Worm (Caenorhabditis elegans): Measurements from ENCODE around the gene Y43F8B.24.
"Not testable (repeated sequence)": the region's sequence is repeated elsewhere in the genome, so short reads cannot be mapped to it uniquely, and the experiment has no call there.

DNA sequence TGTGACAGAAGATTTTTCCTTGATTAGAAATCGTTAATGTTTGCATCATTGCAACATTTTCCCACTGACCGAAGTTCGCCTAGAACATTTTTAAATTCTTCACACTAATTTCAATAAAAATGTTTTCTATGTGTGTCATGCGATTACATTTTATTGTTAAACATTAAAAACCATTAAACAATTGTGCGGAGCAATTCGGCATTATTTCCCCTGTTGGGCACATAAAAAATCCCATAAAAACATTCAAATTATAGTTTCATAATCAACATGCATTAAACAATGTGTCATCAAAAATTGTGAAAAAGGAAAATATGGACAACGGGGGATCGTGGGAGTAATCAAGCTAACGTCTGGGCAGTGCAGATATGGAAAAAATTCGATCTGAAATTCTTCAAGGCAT is 2.3 kb downstream of the Y43F8B.24 start:
- not testable (repeated sequence) for TF ChIP-seq D1046.2 (GFP tag; IDR thresholded peaks at IDR 0.05); mdl-1 (tag; optimal IDR thresholded peaks at IDR 0.05); T26A8.4 (GFP tag; IDR thresholded peaks at IDR 0.05); nhr-6 (tag; optimal IDR thresholded peaks at IDR 0.05); arid-1 (GFP tag; conservative IDR thresholded peaks at IDR 0.05)

Measured in whole organism, L4 larva.